Worm (Caenorhabditis elegans) whole organism, midembryonic: ENCODE results near the gene T10B5.3.

ENCODE experiments used
- T22C8.4 ChIP-seq: fragments of 200-800 bp; sonication (Bioruptor generic); IDR thresholded peaks from 2 replicates; pipeline ENCODE4 v1.3.6; 2022; ENCODE audit warnings: missing genetic modification characterization, missing compliant biosample characterization
- cog-1 ChIP-seq: sonication (generic microtip); optimal IDR thresholded peaks from 2 replicates; lab custom pipeline; 2016; ENCODE audit warnings: missing genetic modification characterization, missing compliant biosample characterization
- flt-1 ChIP-seq: fragments of 200-800 bp; sonication (Bioruptor generic); IDR thresholded peaks from 2 replicates; pipeline ENCODE4 v1.3.6; 2022; ENCODE audit warnings: missing genetic modification characterization, missing compliant biosample characterization
- klf-2 ChIP-seq: fragments of 200-800 bp; sonication (Bioruptor generic); conservative IDR thresholded peaks from 2 replicates; pipeline ENCODE4 v1.3.6; 2022; ENCODE audit warnings: missing genetic modification reagents, missing genetic modification characterization, missing compliant biosample characterization
- med-1 ChIP-seq: sonication (generic microtip); optimal IDR thresholded peaks from 2 replicates; lab custom pipeline; 2017; ENCODE audit warnings: missing genetic modification characterization, mild to moderate bottlenecking, missing compliant biosample characterization, antibody characterized with exemption, missing genetic modification reagents; ENCODE audit not compliant: insufficient read depth
- ref-1 ChIP-seq: fragments of 200-800 bp; sonication (Bioruptor generic); conservative IDR thresholded peaks from 2 replicates; pipeline ENCODE4 v1.3.6; 2022; ENCODE audit warnings: missing genetic modification reagents, missing genetic modification characterization, missing compliant biosample characterization
- tab-1 ChIP-seq: fragments of 200-800 bp; sonication (Bioruptor generic); IDR thresholded peaks from 2 replicates; pipeline ENCODE4 v1.3.6; 2022; ENCODE audit warnings: missing genetic modification characterization, missing compliant biosample characterization
- ztf-23 ChIP-seq: fragments of 200-800 bp; sonication (Bioruptor generic); IDR thresholded peaks from 2 replicates; pipeline ENCODE4 v1.3.6; 2022; ENCODE audit warnings: missing genetic modification reagents, missing genetic modification characterization, missing compliant biosample characterization
- ztf-29 ChIP-seq: fragments of 200-800 bp; sonication (Bioruptor generic); IDR thresholded peaks from 2 replicates; pipeline ENCODE4 v1.3.6; 2022; ENCODE audit warnings: missing genetic modification reagents, missing genetic modification characterization, missing compliant biosample characterization

Gene T10B5.3

ce11 chrV:1864997-1865396 is 4.6 kb downstream of the T10B5.3 start:
- no peak for TF ChIP-seq cog-1 (tag; lab: Kevin White, UChicago)
- no peak for TF ChIP-seq klf-2 (GFP tag; lab: Robert Waterston, UW)
- TF ChIP-seq ref-1 (GFP tag; lab: Robert Waterston, UW) = no peak
- TF ChIP-seq med-1 (GFP tag; lab: Kevin White, UChicago) = no peak

ce11 chrV:1862954-1863353 is 6.6 kb downstream of the T10B5.3 start:
- 0 out of 2 replicates have a peak, but pooled peaks have one; percentile 17 for TF ChIP-seq ztf-23
- no peak for TF ChIP-seq med-1 (GFP tag; lab: Kevin White, UChicago)

- TF ChIP-seq T22C8.4 (no peak), ztf-29 (GFP tag; lab: Robert Waterston, UW) (no peak), med-1 (GFP tag; lab: Kevin White, UChicago) (no peak), ref-1 (GFP tag; lab: Robert Waterston, UW) (no peak), flt-1 (GFP tag; lab: Robert Waterston, UW) (no peak), cog-1 (tag; lab: Kevin White, UChicago) (no peak), klf-2 (GFP tag; lab: Robert Waterston, UW) (no peak), ztf-23 (no peak), tab-1 (GFP tag; lab: Robert Waterston, UW) (no peak)
Measured at ce11 chrV:1857840-1858239, 11.7 kb downstream of the T10B5.3 start.

- TF ChIP-seq T22C8.4 = no peak
- no peak for TF ChIP-seq flt-1 (GFP tag; lab: Robert Waterston, UW)
- TF ChIP-seq med-1 (GFP tag; lab: Kevin White, UChicago) = no peak
- TF ChIP-seq ztf-29 (GFP tag; lab: Robert Waterston, UW) = no peak
- no peak for TF ChIP-seq klf-2 (GFP tag; lab: Robert Waterston, UW)
- no peak for TF ChIP-seq ztf-23
- TF ChIP-seq cog-1 (tag; lab: Kevin White, UChicago) = no peak
- no peak for TF ChIP-seq ref-1 (GFP tag; lab: Robert Waterston, UW)
- TF ChIP-seq tab-1 (GFP tag; lab: Robert Waterston, UW) = no peak
Measured at ce11 chrV:1856176-1856575, 13.4 kb downstream of the T10B5.3 start, which contains the start of gene T10B5.10. Gene T10B5.10 (minus strand): TSS chrV:1856276.

- TF ChIP-seq ztf-23 = no peak
- no peak for TF ChIP-seq cog-1 (tag; lab: Kevin White, UChicago)
- no peak for TF ChIP-seq tab-1 (GFP tag; lab: Robert Waterston, UW)
- TF ChIP-seq ref-1 (GFP tag; lab: Robert Waterston, UW) = no peak
- TF ChIP-seq klf-2 (GFP tag; lab: Robert Waterston, UW) = no peak
- TF ChIP-seq ztf-29 (GFP tag; lab: Robert Waterston, UW) = no peak
- no peak for TF ChIP-seq flt-1 (GFP tag; lab: Robert Waterston, UW)
- TF ChIP-seq T22C8.4 = no peak
- TF ChIP-seq med-1 (GFP tag; lab: Kevin White, UChicago) = no peak
Measured at ce11 chrV:1855087-1855486, 14.5 kb downstream of the T10B5.3 start.

- TF ChIP-seq ztf-29 (GFP tag; lab: Robert Waterston, UW) (peak; percentile 68; the same call in 1 of the 2 replicates), flt-1 (GFP tag; lab: Robert Waterston, UW) (no peak)
Measured at ce11 chrV:1848590-1848989, 21.0 kb downstream of the T10B5.3 start.

ce11 chrV:1845977-1846376 is 23.6 kb downstream of the T10B5.3 start, which contains the start of gene T10B5.7:
Gene T10B5.7 (plus strand): TSS chrV:1846201.
- TF ChIP-seq cog-1 (tag; lab: Kevin White, UChicago) (no peak), ztf-23 (no peak), flt-1 (GFP tag; lab: Robert Waterston, UW) (no peak), ztf-29 (GFP tag; lab: Robert Waterston, UW) (no peak), ref-1 (GFP tag; lab: Robert Waterston, UW) (no peak), tab-1 (GFP tag; lab: Robert Waterston, UW) (no peak), T22C8.4 (no peak), med-1 (GFP tag; lab: Kevin White, UChicago) (no peak), klf-2 (GFP tag; lab: Robert Waterston, UW) (no peak)

- TF ChIP-seq ztf-29 (GFP tag; lab: Robert Waterston, UW) (no peak), flt-1 (GFP tag; lab: Robert Waterston, UW) (no peak), cog-1 (tag; lab: Kevin White, UChicago) (no peak), tab-1 (GFP tag; lab: Robert Waterston, UW) (no peak), ztf-23 (no peak), med-1 (GFP tag; lab: Kevin White, UChicago) (no peak), klf-2 (GFP tag; lab: Robert Waterston, UW) (no peak), T22C8.4 (no peak), ref-1 (GFP tag; lab: Robert Waterston, UW) (no peak)
Measured at ce11 chrV:1841744-1842143, 27.8 kb downstream of the T10B5.3 start, which contains the start of gene T10B5.8. Gene T10B5.8 (plus strand): TSS chrV:1842044.

ce11 chrV:1829973-1830372 is 39.6 kb downstream of the T10B5.3 start, which contains the start of gene Y32G9B.1:
Gene Y32G9B.1 (minus strand): TSS chrV:1830073.
- no peak for TF ChIP-seq T22C8.4
- no peak for TF ChIP-seq flt-1 (GFP tag; lab: Robert Waterston, UW)
- TF ChIP-seq cog-1 (tag; lab: Kevin White, UChicago) = no peak

ce11 chrV:1824528-1824927 is 45.1 kb downstream of the T10B5.3 start:
- TF ChIP-seq ztf-23 = no peak
- TF ChIP-seq ztf-29 (GFP tag; lab: Robert Waterston, UW) = no peak
- TF ChIP-seq cog-1 (tag; lab: Kevin White, UChicago) = no peak
- no peak for TF ChIP-seq T22C8.4
